Worm (Caenorhabditis elegans) whole organism, L1 larva: ENCODE measurements around the gene tiar-1.

Source experiments
- C04F5.9 ChIP-seq: sonication (generic microtip); optimal IDR thresholded peaks from 2 replicates; lab custom pipeline; 2016; ENCODE audit warnings: missing genetic modification characterization, missing compliant biosample characterization
- C34B4.2 ChIP-seq: sonication (generic microtip); optimal IDR thresholded peaks from 2 replicates; lab custom pipeline; 2017; ENCODE audit warnings: mild to moderate bottlenecking, missing genetic modification characterization, missing compliant biosample characterization
- Y116A8C.19 ChIP-seq: sonication (generic microtip); optimal IDR thresholded peaks from 2 replicates; lab custom pipeline; 2016; ENCODE audit warnings: missing compliant biosample characterization, missing genetic modification characterization, borderline replicate concordance
- aha-1 ChIP-seq: fragments of 150-350 bp; optimal IDR thresholded peaks from 2 replicates; lab custom pipeline; 2014; ENCODE audit warnings: missing biosample characterization, missing genetic modification characterization
- ama-1 ChIP-seq: fragments of 150-350 bp; optimal IDR thresholded peaks from 2 replicates; lab custom pipeline; 2014
- ceh-63 ChIP-seq: fragments of 200-800 bp; sonication (Bioruptor generic); optimal IDR thresholded peaks from 2 replicates; lab custom pipeline; 2018; ENCODE audit warnings: mild to moderate bottlenecking, missing genetic modification characterization, missing compliant biosample characterization
- ceh-8 ChIP-seq: fragments of 200-800 bp; sonication (Bioruptor generic); optimal IDR thresholded peaks from 2 replicates; lab custom pipeline; 2018; ENCODE audit warnings: mild to moderate bottlenecking, missing genetic modification characterization, moderate library complexity, missing compliant biosample characterization
- ceh-88 ChIP-seq: fragments of 200-800 bp; sonication (Bioruptor generic); IDR thresholded peaks from 2 replicates; pipeline ENCODE4 v1.3.6; 2022; ENCODE audit warnings: missing genetic modification characterization, missing compliant biosample characterization
- efl-1 ChIP-seq, 4 experiments: fragments of 150-350 bp; optimal IDR thresholded peaks in 3 of 4; peaks in 1 of 4; 1 replicate in 1 of 4; 2 replicates in 3 of 4; lab custom pipeline; 2014; ENCODE audit warnings: missing biosample characterization in 2 of 4, missing genetic modification characterization in 2 of 4, missing genetic modification reagents in 2 of 4
- egl-13 ChIP-seq: sonication (generic microtip); optimal IDR thresholded peaks from 2 replicates; lab custom pipeline; 2016; ENCODE audit warnings: missing genotype, missing genetic modification reagents, missing genetic modification characterization, missing compliant biosample characterization
- elt-2 ChIP-seq: sonication (generic microtip); optimal IDR thresholded peaks from 2 replicates; lab custom pipeline; 2016; ENCODE audit warnings: missing genetic modification characterization, mild to moderate bottlenecking, inconsistent platforms, missing compliant biosample characterization, missing genetic modification reagents
- fkh-10 ChIP-seq: sonication (generic microtip); optimal IDR thresholded peaks from 2 replicates; lab custom pipeline; 2017; ENCODE audit warnings: missing biosample characterization, missing genetic modification reagents, missing genetic modification characterization
- hlh-4 ChIP-seq: sonication (generic microtip); optimal IDR thresholded peaks from 2 replicates; lab custom pipeline; 2016; ENCODE audit warnings: mild to moderate bottlenecking, missing genetic modification characterization, missing compliant biosample characterization
- irx-1 ChIP-seq: sonication (generic microtip); optimal IDR thresholded peaks from 2 replicates; lab custom pipeline; 2016; ENCODE audit warnings: missing genetic modification characterization, missing compliant biosample characterization
- isw-1 ChIP-seq: fragments of 200-800 bp; sonication (Bioruptor generic); IDR thresholded peaks from 2 replicates; pipeline ENCODE4 v1.3.6; 2022; ENCODE audit warnings: missing genetic modification characterization, missing compliant biosample characterization
- jun-1 ChIP-seq: fragments of 150-350 bp; optimal IDR thresholded peaks from 2 replicates; lab custom pipeline; 2014; ENCODE audit warnings: missing biosample characterization, missing genetic modification reagents, missing genetic modification characterization
- lin-14 ChIP-seq: fragments of 200-800 bp; sonication (Bioruptor generic); optimal IDR thresholded peaks from 2 replicates; lab custom pipeline; 2018; ENCODE audit warnings: mild to moderate bottlenecking, missing genetic modification characterization, moderate library complexity, missing compliant biosample characterization
- lin-15B ChIP-seq: fragments of 150-350 bp; sonication (generic microtip); optimal IDR thresholded peaks from 3 replicates; lab custom pipeline; 2014; ENCODE audit warnings: missing biosample characterization, missing genetic modification characterization
- lin-35 ChIP-seq, 2 experiments: fragments of 150-350 bp; optimal IDR thresholded peaks; 2 replicates each; lab custom pipeline; 2014; ENCODE audit warnings: missing biosample characterization in 2 of 2, missing genetic modification characterization in 2 of 2, missing genetic modification reagents in 2 of 2
- lin-39 ChIP-seq: fragments of 150-350 bp; optimal IDR thresholded peaks from 2 replicates; lab custom pipeline; 2014; ENCODE audit warnings: missing biosample characterization, missing genetic modification reagents, missing genetic modification characterization
- lsy-2 ChIP-seq, 2 experiments: fragments of 150-350 bp; optimal IDR thresholded peaks; 2 replicates each; lab custom pipeline; 2014; ENCODE audit warnings: missing biosample characterization in 2 of 2, missing genetic modification characterization in 2 of 2
- mep-1 ChIP-seq: fragments of 150-350 bp; optimal IDR thresholded peaks from 2 replicates; lab custom pipeline; 2014; ENCODE audit warnings: missing biosample characterization, missing genetic modification characterization
- nhr-20 ChIP-seq: sonication (generic microtip); optimal IDR thresholded peaks from 2 replicates; lab custom pipeline; 2016; ENCODE audit warnings: mild to moderate bottlenecking, missing genetic modification characterization, missing compliant biosample characterization
- nhr-28 ChIP-seq: fragments of 150-350 bp; optimal IDR thresholded peaks from 2 replicates; lab custom pipeline; 2014; ENCODE audit warnings: missing biosample characterization, missing genetic modification characterization
- nhr-47 ChIP-seq: sonication (generic microtip); optimal IDR thresholded peaks from 2 replicates; lab custom pipeline; 2016; ENCODE audit warnings: mild to moderate bottlenecking, missing genetic modification characterization, moderate library complexity, missing compliant biosample characterization
- nhr-71 ChIP-seq: sonication (generic microtip); optimal IDR thresholded peaks from 2 replicates; lab custom pipeline; 2016; ENCODE audit warnings: mild to moderate bottlenecking, missing genetic modification characterization, moderate library complexity, missing compliant biosample characterization
- nhr-90 ChIP-seq: sonication (generic microtip); optimal IDR thresholded peaks from 2 replicates; lab custom pipeline; 2016; ENCODE audit warnings: mild to moderate bottlenecking, missing genetic modification characterization, missing compliant biosample characterization; ENCODE audit not compliant: poor library complexity
- pqm-1 ChIP-seq: sonication (generic microtip); optimal IDR thresholded peaks from 3 replicates; lab custom pipeline; 2017; ENCODE audit warnings: missing biosample characterization, missing genetic modification characterization
- snpc-4 ChIP-seq: fragments of 150-350 bp; optimal IDR thresholded peaks from 2 replicates; lab custom pipeline; 2014; ENCODE audit warnings: missing biosample characterization, missing genetic modification characterization
- sup-37 ChIP-seq: fragments of 200-800 bp; sonication (Bioruptor generic); optimal IDR thresholded peaks from 2 replicates; lab custom pipeline; 2018; ENCODE audit warnings: mild to moderate bottlenecking, missing genetic modification characterization, missing compliant biosample characterization
- swsn-7 ChIP-seq: sonication (generic microtip); optimal IDR thresholded peaks from 2 replicates; lab custom pipeline; 2016; ENCODE audit warnings: missing genetic modification characterization, missing compliant biosample characterization
- tlp-1 ChIP-seq: fragments of 150-350 bp; optimal IDR thresholded peaks from 2 replicates; lab custom pipeline; 2014; ENCODE audit warnings: missing biosample characterization, missing genetic modification characterization
- unc-30 ChIP-seq: sonication (generic microtip); optimal IDR thresholded peaks from 2 replicates; lab custom pipeline; 2017; ENCODE audit warnings: missing biosample characterization, missing genetic modification characterization
- xbp-1 ChIP-seq: sonication (generic microtip); optimal IDR thresholded peaks from 2 replicates; lab custom pipeline; 2016; ENCODE audit warnings: missing genetic modification characterization, missing compliant biosample characterization
- ztf-11 ChIP-seq, 2 experiments: sonication (generic microtip); optimal IDR thresholded peaks; 2 replicates each; lab custom pipeline; 2016 to 2017; ENCODE audit warnings: missing genetic modification characterization in 2 of 2, missing biosample characterization in 1 of 2, missing compliant biosample characterization in 1 of 2

Gene tiar-1

ce11 chrII:5754168-5754567 lies 39.5 kb upstream of the tiar-1 start, which contains the start of gene F10C1.8:
F10C1.8 (plus strand) TSS chrII:5754468.
- TF ChIP-seq C04F5.9, result no peak
- no peak for TF ChIP-seq ceh-63
- TF ChIP-seq pqm-1 (tag; lab: Kevin White, UChicago), result no peak
- no peak for TF ChIP-seq ceh-8
- no peak for TF ChIP-seq swsn-7 (tag; lab: Kevin White, UChicago)
- no peak for TF ChIP-seq isw-1 (GFP tag; lab: Robert Waterston, UW)
- no peak for TF ChIP-seq tlp-1 (tag; lab: Kevin White, UChicago)
- no peak for TF ChIP-seq ztf-11 (tag; optimal IDR thresholded peaks at IDR 0.05; lab: Kevin White, UChicago)
- TF ChIP-seq nhr-71 (tag; lab: Kevin White, UChicago), result no peak

DNA sequence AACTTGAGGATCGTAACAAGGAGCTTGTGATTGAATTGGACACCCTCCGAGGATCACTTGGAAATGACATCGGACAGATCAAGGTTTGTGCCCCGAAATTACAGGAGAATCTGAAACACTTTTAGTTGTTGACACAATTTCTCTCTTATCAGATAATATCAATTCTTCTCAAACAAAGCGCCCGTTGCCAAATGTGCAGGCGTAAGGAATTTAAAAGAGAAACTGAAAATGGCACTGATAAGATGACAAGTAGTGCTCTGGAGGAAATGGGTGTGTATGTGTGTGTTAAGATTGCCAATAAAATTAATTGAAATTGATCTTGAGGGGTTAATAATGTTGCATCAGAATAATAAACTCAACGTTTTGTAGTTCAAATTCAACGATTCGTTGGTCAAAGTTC lies 36.7 kb upstream of the tiar-1 start:
- TF ChIP-seq egl-13 (tag; lab: Kevin White, UChicago), result no peak
- no peak for TF ChIP-seq hlh-4 (tag; lab: Kevin White, UChicago)
- no peak for TF ChIP-seq lin-39 (tag; lab: Kevin White, UChicago)
- no peak for TF ChIP-seq lin-15B (tag; lab: Kevin White, UChicago)
- peak; percentile 35 for TF ChIP-seq pqm-1 (tag; lab: Kevin White, UChicago)
- TF ChIP-seq nhr-47 (tag; lab: Kevin White, UChicago), result no peak
- no peak for TF ChIP-seq aha-1 (tag; lab: Kevin White, UChicago)
- TF ChIP-seq lin-14 (GFP tag; lab: Kevin White, UChicago), result peak; percentile 13
- TF ChIP-seq sup-37 (GFP tag; lab: Kevin White, UChicago), result no peak
- no peak for TF ChIP-seq efl-1 (optimal IDR thresholded peaks at IDR 0.05; lab: Kevin White, UChicago)
- TF ChIP-seq efl-1 (GFP tag; optimal IDR thresholded peaks at IDR 0.05 in 1 of 2; lab: Kevin White, UChicago), result peak in 1 of 2 experiments; percentile 79
- TF ChIP-seq ztf-11 (tag; optimal IDR thresholded peaks at IDR 0.05; lab: Kevin White, UChicago), result no peak
- peak; percentile 90 for TF ChIP-seq elt-2 (tag; lab: Kevin White, UChicago)
- TF ChIP-seq unc-30 (tag; lab: Kevin White, UChicago), result no peak
- no peak for TF ChIP-seq jun-1
- TF ChIP-seq mep-1 (tag; lab: Kevin White, UChicago), result no peak
- TF ChIP-seq lin-35 (GFP tag; optimal IDR thresholded peaks at IDR 0.05; lab: Kevin White, UChicago), result peak in 1 of 2 experiments; percentile 33
- TF ChIP-seq swsn-7 (tag; lab: Kevin White, UChicago), result no peak
- TF ChIP-seq ceh-88 (GFP tag; lab: Robert Waterston, UW), result no peak
- TF ChIP-seq ama-1 (lab: Kevin White, UChicago), result no peak
- no peak for TF ChIP-seq nhr-90 (tag; lab: Kevin White, UChicago)
- TF ChIP-seq lsy-2 (tag; optimal IDR thresholded peaks at IDR 0.05; lab: Kevin White, UChicago), result no peak

- peak; percentile 90 for TF ChIP-seq elt-2 (tag; lab: Kevin White, UChicago)
- no peak for TF ChIP-seq C34B4.2 (tag; lab: Kevin White, UChicago)
- TF ChIP-seq lin-35 (GFP tag; optimal IDR thresholded peaks at IDR 0.05; lab: Kevin White, UChicago), result peak in 1 of 2 experiments; percentile 15
- TF ChIP-seq nhr-20 (tag; lab: Kevin White, UChicago), result no peak
- no peak for TF ChIP-seq egl-13 (tag; lab: Kevin White, UChicago)
- TF ChIP-seq, all 84 proteins: peak for 2
Measured at ce11 chrII:5749733-5750238, 35.2 kb upstream of the tiar-1 start, which contains the start of gene ifb-2. ifb-2 (plus strand) TSS chrII:5750188.

ce11 chrII:5748395-5748794 lies 33.8 kb upstream of the tiar-1 start:
- TF ChIP-seq nhr-71 (tag; lab: Kevin White, UChicago) (peak; percentile 4), elt-2 (tag; lab: Kevin White, UChicago) (peak; percentile 99), lin-35 (GFP tag; optimal IDR thresholded peaks at IDR 0.05; lab: Kevin White, UChicago) (peak in 1 of 2 experiments; percentile 12), xbp-1 (tag; lab: Kevin White, UChicago) (no peak), pqm-1 (tag; lab: Kevin White, UChicago) (peak; percentile 90), fkh-10 (GFP tag; lab: Kevin White, UChicago) (no peak), nhr-20 (tag; lab: Kevin White, UChicago) (peak; percentile 3), irx-1 (tag; lab: Kevin White, UChicago) (no peak), nhr-28 (no peak), lsy-2 (tag; optimal IDR thresholded peaks at IDR 0.05; lab: Kevin White, UChicago) (no peak), jun-1 (peak; percentile 47), Y116A8C.19 (tag; lab: Kevin White, UChicago) (no peak), tlp-1 (tag; lab: Kevin White, UChicago) (peak; percentile 65), lin-14 (GFP tag; lab: Kevin White, UChicago) (peak; percentile 24), snpc-4 (no peak)
